Fruit fly (Drosophila melanogaster) whole organism, embryonic: ENCODE measurements around the gene Sry-alpha.
A peak's percentile ranks its signal among the peaks of the same experiment; 100 is the strongest.

Experiments used
- BtbVII ChIP-seq: fragments of 200-800 bp; sonication (Bioruptor generic); optimal IDR thresholded peaks from 3 replicates; lab custom pipeline; 2017; ENCODE audit warnings: missing biosample characterization, mild to moderate bottlenecking, missing genetic modification characterization
- CG10274 ChIP-seq: fragments of 200-800 bp; sonication (Bioruptor generic); optimal IDR thresholded peaks from 3 replicates; lab custom pipeline; 2017; ENCODE audit warnings: missing biosample characterization, mild to moderate bottlenecking, missing genetic modification characterization
- CG10543 ChIP-seq: fragments of 200-800 bp; sonication (Bioruptor generic); optimal IDR thresholded peaks from 3 replicates; lab custom pipeline; 2017; ENCODE audit warnings: missing biosample characterization, mild to moderate bottlenecking, missing genetic modification characterization, moderate library complexity
- CG10565 ChIP-seq: fragments of 200-800 bp; sonication (Bioruptor generic); optimal IDR thresholded peaks from 3 replicates; lab custom pipeline; 2016; ENCODE audit warnings: missing biosample characterization, mild to moderate bottlenecking, missing genetic modification characterization
- CG10959 ChIP-seq: fragments of 200-800 bp; sonication (Bioruptor generic); IDR thresholded peaks from 2 replicates; pipeline ENCODE4 v1.3.6; 2022; ENCODE audit warnings: missing biosample characterization, missing genetic modification characterization
- CG11696 ChIP-seq: fragments of 200-800 bp; sonication (Bioruptor generic); IDR thresholded peaks from 2 replicates; pipeline ENCODE4 v1.3.6; 2022; ENCODE audit warnings: missing biosample characterization, missing genetic modification characterization
- CG1233 ChIP-seq: fragments of 200-800 bp; sonication (Bioruptor generic); optimal IDR thresholded peaks from 4 replicates; lab custom pipeline; 2018; ENCODE audit warnings: missing biosample characterization, mild to moderate bottlenecking, missing genetic modification characterization
- CG12391 ChIP-seq: fragments of 200-800 bp; sonication (Bioruptor generic); optimal IDR thresholded peaks from 3 replicates; lab custom pipeline; 2018; ENCODE audit warnings: missing biosample characterization, mild to moderate bottlenecking, missing genetic modification characterization, moderate library complexity
- CG13624 ChIP-seq: fragments of 200-800 bp; sonication (Bioruptor generic); optimal IDR thresholded peaks from 2 replicates; lab custom pipeline; 2016; ENCODE audit warnings: missing biosample characterization, missing genetic modification characterization
- CG34376 ChIP-seq: fragments of 200-800 bp; sonication (Bioruptor generic); optimal IDR thresholded peaks from 2 replicates; lab custom pipeline; 2018; ENCODE audit warnings: missing biosample characterization, mild to moderate bottlenecking, missing genetic modification characterization
- CG4854 ChIP-seq: fragments of 200-800 bp; sonication (Bioruptor generic); optimal IDR thresholded peaks from 2 replicates; lab custom pipeline; 2016; ENCODE audit warnings: missing biosample characterization, missing genetic modification characterization, inconsistent platforms
- CG7745 ChIP-seq: fragments of 200-800 bp; sonication (Bioruptor generic); optimal IDR thresholded peaks from 2 replicates; lab custom pipeline; 2018; ENCODE audit warnings: missing biosample characterization, mild to moderate bottlenecking, missing genetic modification characterization, moderate library complexity
- CG7928 ChIP-seq: fragments of 200-800 bp; sonication (Bioruptor generic); optimal IDR thresholded peaks from 2 replicates; lab custom pipeline; 2017; ENCODE audit warnings: missing biosample characterization, mild to moderate bottlenecking, missing genetic modification characterization
- CG8290 ChIP-seq, 3 experiments: fragments of 200-800 bp; sonication (Bioruptor generic); optimal IDR thresholded peaks; 2 replicates each; lab custom pipeline; 2016 to 2019; ENCODE audit warnings: missing biosample characterization in 3 of 3, missing genetic modification characterization in 3 of 3, mild to moderate bottlenecking in 2 of 3, moderate library complexity in 1 of 3
- CG9437 ChIP-seq: fragments of 200-800 bp; sonication (Bioruptor generic); optimal IDR thresholded peaks from 2 replicates; lab custom pipeline; 2018; ENCODE audit warnings: missing biosample characterization, mild to moderate bottlenecking, missing genetic modification characterization
- CG9609 ChIP-seq: fragments of 200-800 bp; sonication (Bioruptor generic); optimal IDR thresholded peaks from 3 replicates; lab custom pipeline; 2016; ENCODE audit warnings: missing biosample characterization, missing genetic modification characterization
- D ChIP-seq, 2 experiments: fragments of 200-800 bp in 1 of 2; fragments of >200 bp in 1 of 2; sonication (Bioruptor generic) in 1 of 2; optimal IDR thresholded peaks; 2 replicates in 1 of 2; 3 replicates in 1 of 2; lab custom pipeline; 2017; ENCODE audit warnings: mild to moderate bottlenecking in 1 of 2, missing biosample characterization in 1 of 2, missing genetic modification characterization in 1 of 2, missing genetic modification reagents in 1 of 2
- D19B ChIP-seq: fragments of 200-800 bp; sonication (Bioruptor generic); optimal IDR thresholded peaks from 2 replicates; lab custom pipeline; 2017; ENCODE audit warnings: missing biosample characterization, mild to moderate bottlenecking, missing genetic modification characterization
- Dref ChIP-seq: fragments of 200-800 bp; sonication (Bioruptor generic); IDR thresholded peaks from 2 replicates; pipeline ENCODE4 v1.3.6; 2022; ENCODE audit warnings: missing biosample characterization, missing genetic modification characterization
- Drgx ChIP-seq: fragments of 200-800 bp; sonication (Bioruptor generic); IDR thresholded peaks from 2 replicates; pipeline ENCODE4 v1.3.6; 2022; ENCODE audit warnings: missing biosample characterization, missing genetic modification characterization
- E2f1 ChIP-seq: fragments of 200-800 bp; sonication (Bioruptor generic); IDR thresholded peaks from 2 replicates; pipeline ENCODE4 v1.3.6; 2022; ENCODE audit warnings: missing biosample characterization, missing genetic modification characterization
- ERR ChIP-seq: fragments of 200-800 bp; sonication (Bioruptor generic); optimal IDR thresholded peaks from 2 replicates; lab custom pipeline; 2016; ENCODE audit warnings: missing biosample characterization, missing genetic modification characterization
- Gug ChIP-seq: fragments of 200-800 bp; sonication (Bioruptor generic); IDR thresholded peaks from 4 replicates; pipeline ENCODE4 v1.3.6; 2022; ENCODE audit warnings: missing biosample characterization, missing genetic modification characterization
- Hey ChIP-seq: fragments of 200-800 bp; sonication (Bioruptor generic); optimal IDR thresholded peaks from 3 replicates; lab custom pipeline; 2018; ENCODE audit warnings: missing biosample characterization, mild to moderate bottlenecking, missing genetic modification characterization
- Hmr ChIP-seq: fragments of 200-800 bp; sonication (Bioruptor generic); optimal IDR thresholded peaks from 3 replicates; lab custom pipeline; 2017; ENCODE audit warnings: mild to moderate bottlenecking, missing biosample characterization, missing genetic modification reagents, missing genetic modification characterization
- Hsf ChIP-seq: fragments of 200-800 bp; sonication (Bioruptor generic); optimal IDR thresholded peaks from 3 replicates; lab custom pipeline; 2016; ENCODE audit warnings: missing biosample characterization, missing genetic modification characterization
- NfI ChIP-seq: fragments of 200-800 bp; sonication (Bioruptor generic); optimal IDR thresholded peaks from 3 replicates; lab custom pipeline; 2018; ENCODE audit warnings: missing biosample characterization, mild to moderate bottlenecking, missing genetic modification characterization, moderate library complexity
- Scr ChIP-seq: fragments of 200-800 bp; sonication (Bioruptor generic); IDR thresholded peaks from 2 replicates; pipeline ENCODE4 v1.3.6; 2022; ENCODE audit warnings: missing biosample characterization, missing genetic modification characterization; ENCODE audit not compliant: partially characterized antibody
- YL-1 ChIP-seq: fragments of 200-800 bp; sonication (Bioruptor generic); optimal IDR thresholded peaks from 3 replicates; lab custom pipeline; 2017; ENCODE audit warnings: missing biosample characterization, mild to moderate bottlenecking, missing genetic modification characterization
- bowl ChIP-seq: fragments of 200-800 bp; sonication (Bioruptor generic); IDR thresholded peaks from 2 replicates; pipeline ENCODE4 v1.3.6; 2022; ENCODE audit warnings: missing biosample characterization, missing genetic modification characterization
- chinmo ChIP-seq: fragments of 200-800 bp; sonication (Bioruptor generic); IDR thresholded peaks from 4 replicates; pipeline ENCODE4 v1.3.6; 2022; ENCODE audit warnings: missing biosample characterization, missing genetic modification characterization; ENCODE audit not compliant: partially characterized antibody
- danr ChIP-seq: fragments of 200-800 bp; sonication (Bioruptor generic); IDR thresholded peaks from 2 replicates; pipeline ENCODE4 v1.3.6; 2022; ENCODE audit warnings: missing biosample characterization, missing genetic modification characterization
- en ChIP-seq: fragments of 200-800 bp; sonication (Bioruptor generic); optimal IDR thresholded peaks from 2 replicates; lab custom pipeline; 2016; ENCODE audit warnings: missing biosample characterization, missing genetic modification characterization
- gcm2 ChIP-seq: fragments of 200-800 bp; sonication (Bioruptor generic); optimal IDR thresholded peaks from 2 replicates; lab custom pipeline; 2016; ENCODE audit warnings: missing biosample characterization, missing genetic modification characterization
- gem ChIP-seq: fragments of 200-800 bp; sonication (Bioruptor generic); optimal IDR thresholded peaks from 2 replicates; lab custom pipeline; 2019; ENCODE audit warnings: missing biosample characterization, mild to moderate bottlenecking, missing genetic modification characterization, moderate library complexity
- jigr1 ChIP-seq: fragments of 200-800 bp; sonication (Bioruptor generic); IDR thresholded peaks from 3 replicates; pipeline ENCODE4 v1.3.6; 2022; ENCODE audit warnings: missing biosample characterization, missing genetic modification characterization
- lov ChIP-seq, 2 experiments: fragments of 200-800 bp in 1 of 2; fragments of >200 bp in 1 of 2; sonication (Bioruptor generic) in 1 of 2; IDR thresholded peaks in 1 of 2; optimal IDR thresholded peaks in 1 of 2; 2 replicates in 1 of 2; 3 replicates in 1 of 2; pipeline versions ENCODE4 v1.3.6 to Lab custom; 2017 to 2022; ENCODE audit warnings: missing biosample characterization in 1 of 2, missing genetic modification characterization in 1 of 2
- mld ChIP-seq: fragments of 200-800 bp; sonication (Bioruptor generic); IDR thresholded peaks from 3 replicates; pipeline ENCODE4 v1.3.6; 2022; ENCODE audit warnings: missing biosample characterization, missing genetic modification characterization; ENCODE audit not compliant: partially characterized antibody
- nerfin-2 ChIP-seq: fragments of 200-800 bp; sonication (Bioruptor generic); IDR thresholded peaks from 2 replicates; pipeline ENCODE4 v1.3.6; 2022; ENCODE audit warnings: missing biosample characterization, missing genetic modification characterization; ENCODE audit not compliant: partially characterized antibody
- onecut ChIP-seq: fragments of 200-800 bp; sonication (Bioruptor generic); IDR thresholded peaks from 2 replicates; pipeline ENCODE4 v1.3.6; 2022; ENCODE audit warnings: missing biosample characterization, missing genetic modification characterization
- pb ChIP-seq: fragments of 200-800 bp; sonication (Bioruptor generic); optimal IDR thresholded peaks from 3 replicates; lab custom pipeline; 2016; ENCODE audit warnings: missing biosample characterization, missing genetic modification characterization
- peb ChIP-seq: fragments of 200-800 bp; sonication (Bioruptor generic); IDR thresholded peaks from 2 replicates; pipeline ENCODE4 v1.3.6; 2022; ENCODE audit warnings: missing biosample characterization, missing genetic modification characterization
- ro ChIP-seq: fragments of 200-800 bp; sonication (Bioruptor generic); IDR thresholded peaks from 2 replicates; pipeline ENCODE4 v1.3.6; 2022; ENCODE audit warnings: missing biosample characterization, missing genetic modification characterization
- sna ChIP-seq: fragments of 200-800 bp; sonication (Bioruptor generic); IDR thresholded peaks from 2 replicates; pipeline ENCODE4 v1.3.6; 2022; ENCODE audit warnings: missing biosample characterization, missing genetic modification characterization; ENCODE audit not compliant: partially characterized antibody
- tap ChIP-seq: fragments of 200-800 bp; optimal IDR thresholded peaks from 3 replicates; lab custom pipeline; 2019; ENCODE audit warnings: missing biosample characterization, mild to moderate bottlenecking, missing genetic modification characterization, moderate library complexity
- zen ChIP-seq: fragments of 200-800 bp; sonication (Bioruptor generic); optimal IDR thresholded peaks from 3 replicates; lab custom pipeline; 2018; ENCODE audit warnings: missing biosample characterization, mild to moderate bottlenecking, missing genetic modification characterization, moderate library complexity

Sry-alpha gene

dm6 chr3R:30046029-30047001 lies 6.8 kb downstream of the Sry-alpha start, which contains the start of the genes RpL32 and CG7943 (continued):
- TF ChIP-seq Dref (peak; percentile 89), nerfin-2 (GFP tag; lab: Robert Waterston, UW) (peak; percentile 100), ro (peak; percentile 87), CG8290 (GFP tag; optimal IDR thresholded peaks at IDR 0.05; lab: Kevin White, UChicago) (peak; percentile 91), CG8290 (tag; optimal IDR thresholded peaks at IDR 0.05; lab: Kevin White, UChicago) (peak in 1 of 2 experiments; percentile 95), CG10565 (GFP tag; lab: Kevin White, UChicago) (peak; percentile 90), bowl (GFP tag; lab: Robert Waterston, UW) (peak; percentile 89), jigr1 (peak; percentile 83), NfI (peak; percentile 96), chinmo (peak; percentile 100), Hsf (GFP tag; lab: Kevin White, UChicago) (peak; percentile 93), Scr (GFP tag; lab: Robert Waterston, UW) (peak; percentile 100), Gug (peak; percentile 97), Hey (peak; percentile 89), CG7745 (tag; lab: Kevin White, UChicago) (no peak), D (optimal IDR thresholded peaks at IDR 0.05; lab: Kevin White, UChicago) (no peak), D (GFP tag; optimal IDR thresholded peaks at IDR 0.05; lab: Kevin White, UChicago) (peak; percentile 89), BtbVII (GFP tag; lab: Kevin White, UChicago) (peak; percentile 92), gcm2 (GFP tag; lab: Kevin White, UChicago) (peak; percentile 85), gem (tag; lab: Kevin White, UChicago) (peak; percentile 90), mld (peak; percentile 100), CG9437 (GFP tag; lab: Kevin White, UChicago) (peak; percentile 76), pb (GFP tag; lab: Kevin White, UChicago) (peak; percentile 96), CG10959 (peak; percentile 91), ERR (GFP tag; lab: Kevin White, UChicago) (peak; percentile 91), CG1233 (GFP tag; lab: Kevin White, UChicago) (peak; percentile 86), Drgx (GFP tag; lab: Robert Waterston, UW) (peak; percentile 87), CG10274 (peak; percentile 87), tap (tag; lab: Kevin White, UChicago) (peak; percentile 89), CG34376 (GFP tag; lab: Kevin White, UChicago) (peak; percentile 99), CG4854 (GFP tag; lab: Kevin White, UChicago) (peak; percentile 92), onecut (peak; percentile 90), D19B (GFP tag; lab: Kevin White, UChicago) (peak; percentile 85), Hmr (peak; percentile 96), E2f1 (peak; percentile 93), lov (optimal IDR thresholded peaks at IDR 0.05; lab: Kevin White, UChicago) (no peak), lov (GFP tag; IDR thresholded peaks at IDR 0.05; lab: Robert Waterston, UW) (peak; percentile 94), CG13624 (GFP tag; lab: Kevin White, UChicago) (peak; percentile 95), CG12391 (tag; lab: Kevin White, UChicago) (peak; percentile 92), zen (peak; percentile 91), CG11696 (GFP tag; lab: Robert Waterston, UW) (peak; percentile 83), en (GFP tag; lab: Kevin White, UChicago) (peak; percentile 90), sna (GFP tag; lab: Robert Waterston, UW) (peak; percentile 100), peb (peak; percentile 92), CG9609 (GFP tag; lab: Kevin White, UChicago) (peak; percentile 91), CG10543 (GFP tag; lab: Kevin White, UChicago) (peak; percentile 97), danr (GFP tag; lab: Robert Waterston, UW) (peak; percentile 91), CG7928 (GFP tag; lab: Kevin White, UChicago) (peak; percentile 77), YL-1 (GFP tag; lab: Kevin White, UChicago) (peak; percentile 96)
